Fruit fly (Drosophila melanogaster): ENCODE results near the gene CG5004.

The CG5004 gene

dm6 chrX:17175558-17176189 is 68.3 kb downstream of the CG5004 start (continued):
- TF ChIP-seq CoRest (tag; optimal IDR thresholded peaks at IDR 0.05): peak; percentile 50
- TF ChIP-seq Ets65A (GFP tag): peak; percentile 90
- TF ChIP-seq CG15479 (GFP tag; optimal IDR thresholded peaks at IDR 0.05): no peak
- no peak for TF ChIP-seq CG8478 (optimal IDR thresholded peaks at IDR 0.05)
- peak; percentile 11 for TF ChIP-seq sug (tag; optimal IDR thresholded peaks at IDR 0.05)
- no peak for TF ChIP-seq repo (GFP tag; optimal IDR thresholded peaks at IDR 0.05)
- TF ChIP-seq Blimp-1 (GFP tag; optimal IDR thresholded peaks at IDR 0.05): peak; percentile 8
- peak; percentile 22; the same call in 1 of the 2 replicates for TF ChIP-seq HLH3B (GFP tag; IDR thresholded peaks at IDR 0.05)
- peak; percentile 56 for TF ChIP-seq Hsf (GFP tag; optimal IDR thresholded peaks at IDR 0.05)
- TF ChIP-seq onecut (GFP tag; IDR thresholded peaks at IDR 0.05): 0 out of 2 replicates have a peak, but pooled peaks have one; percentile 11
- TF ChIP-seq E2f2 (GFP tag; IDR thresholded peaks at IDR 0.05): no peak
- no peak for TF ChIP-seq dimm (GFP tag; IDR thresholded peaks at IDR 0.05)
- TF ChIP-seq CG10366 (GFP tag; IDR thresholded peaks at IDR 0.05): peak; percentile 40; the same call in 1 of the 2 replicates
- peak; percentile 21; the same call in 1 of the 2 replicates for TF ChIP-seq CG3847 (GFP tag; IDR thresholded peaks at IDR 0.05)
- no peak for TF ChIP-seq en (GFP tag; optimal IDR thresholded peaks at IDR 0.05)
- TF ChIP-seq TFAM (GFP tag; optimal IDR thresholded peaks at IDR 0.05): no peak
- peak; percentile 74 for TF ChIP-seq CG32532 (GFP tag; IDR thresholded peaks at IDR 0.05)
- peak; percentile 12 for TF ChIP-seq chn (GFP tag; optimal IDR thresholded peaks at IDR 0.05)
- TF ChIP-seq CG30020 (tag; optimal IDR thresholded peaks at IDR 0.05): no peak
- TF ChIP-seq mirr (GFP tag; optimal IDR thresholded peaks at IDR 0.05): no peak
- no peak for TF ChIP-seq emc (GFP tag; optimal IDR thresholded peaks at IDR 0.05)
- no peak for TF ChIP-seq eve (GFP tag; optimal IDR thresholded peaks at IDR 0.05)
- peak; percentile 98 for TF ChIP-seq CTCF (GFP tag; optimal IDR thresholded peaks at IDR 0.05)
- TF ChIP-seq CG4360 (GFP tag; IDR thresholded peaks at IDR 0.05): 0 out of 2 replicates have a peak, but pooled peaks have one; percentile 13
- no peak for TF ChIP-seq tap (tag; optimal IDR thresholded peaks at IDR 0.05)
- TF ChIP-seq CG8290 (GFP tag; optimal IDR thresholded peaks at IDR 0.05): peak; percentile 61
- TF ChIP-seq CG8290 (tag; optimal IDR thresholded peaks at IDR 0.05): peak; percentile 38 to 74
- TF ChIP-seq zfh1 (GFP tag; IDR thresholded peaks at IDR 0.05): no peak
- TF ChIP-seq CG5180 (GFP tag; optimal IDR thresholded peaks at IDR 0.05): no peak

DNA sequence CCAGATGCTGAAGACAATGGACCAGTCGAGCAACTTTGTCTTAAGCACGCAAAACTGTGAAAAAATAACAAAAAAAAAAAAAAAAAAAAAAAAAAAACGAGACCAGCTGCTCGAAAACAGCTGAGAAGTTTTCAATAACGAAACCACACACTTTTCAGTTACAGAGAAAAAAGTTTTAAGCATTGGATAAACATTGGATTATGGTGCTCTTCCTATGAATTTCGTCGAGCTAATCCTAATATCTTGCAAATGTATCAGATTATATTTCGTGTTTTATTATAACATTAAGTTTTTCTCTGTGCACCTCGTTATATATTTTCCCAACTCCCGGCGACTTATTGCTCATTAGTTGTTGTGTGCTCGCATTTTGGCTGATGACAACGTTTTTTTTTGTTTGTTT is 69.2 kb downstream of the CG5004 start:
- TF ChIP-seq zen2 (GFP tag; IDR thresholded peaks at IDR 0.05; ENCODE audit: partially characterized antibody) (no peak), Dek (tag; optimal IDR thresholded peaks at IDR 0.05) (peak; percentile 41), CG7745 (tag; optimal IDR thresholded peaks at IDR 0.05) (no peak), CG12155 (GFP tag; optimal IDR thresholded peaks at IDR 0.05) (no peak), GATAe (GFP tag; conservative IDR thresholded peaks at IDR 0.05) (no peak), fu2 (GFP tag; optimal IDR thresholded peaks at IDR 0.05) (peak; percentile 2), emc (GFP tag; optimal IDR thresholded peaks at IDR 0.05) (no peak), amos (GFP tag; IDR thresholded peaks at IDR 0.05; ENCODE audit: partially characterized antibody) (no peak), CG17361 (GFP tag; IDR thresholded peaks at IDR 0.05) (0 out of 3 replicates have a peak, but pooled peaks have one; percentile 32), Camta (GFP tag; optimal IDR thresholded peaks at IDR 0.05) (peak; percentile 48), CG8359 (GFP tag; optimal IDR thresholded peaks at IDR 0.05; ENCODE audit: borderline replicate concordance) (no peak), dimm (GFP tag; IDR thresholded peaks at IDR 0.05) (no peak), CG14667 (GFP tag; IDR thresholded peaks at IDR 0.05) (0 out of 2 replicates have a peak, but pooled peaks have one; percentile 22), HmgZ (tag; optimal IDR thresholded peaks at IDR 0.05) (no peak), fd64A (GFP tag; optimal IDR thresholded peaks at IDR 0.05) (no peak), ranshi (GFP tag; IDR thresholded peaks at IDR 0.05) (0 out of 2 replicates have a peak, but pooled peaks have one; percentile 25), HLH54F (GFP tag; optimal IDR thresholded peaks at IDR 0.05) (peak; percentile 34), ash1 (GFP tag; optimal IDR thresholded peaks at IDR 0.05) (no peak), vvl (GFP tag; IDR thresholded peaks at IDR 0.05) (peak; percentile 72), PHDP (tag; optimal IDR thresholded peaks at IDR 0.05) (peak; percentile 51), CG2120 (GFP tag; optimal IDR thresholded peaks at IDR 0.05) (peak; percentile 59), Dip3 (GFP tag; optimal IDR thresholded peaks at IDR 0.05) (no peak), CG6791 (GFP tag; IDR thresholded peaks at IDR 0.05; ENCODE audit: partially characterized antibody) (no peak), CG3847 (GFP tag; IDR thresholded peaks at IDR 0.05) (peak; percentile 44; the same call in 1 of the 2 replicates), pb (GFP tag; optimal IDR thresholded peaks at IDR 0.05) (peak; percentile 67), CG18764 (GFP tag; optimal IDR thresholded peaks at IDR 0.05) (peak; percentile 7)

Measured in whole organism, embryonic.